Worm (Caenorhabditis elegans): ENCODE measurements around the gene aaim-1.
A peak's percentile ranks its signal among the peaks of the same experiment; 100 is the strongest.

Gene aaim-1

DNA sequence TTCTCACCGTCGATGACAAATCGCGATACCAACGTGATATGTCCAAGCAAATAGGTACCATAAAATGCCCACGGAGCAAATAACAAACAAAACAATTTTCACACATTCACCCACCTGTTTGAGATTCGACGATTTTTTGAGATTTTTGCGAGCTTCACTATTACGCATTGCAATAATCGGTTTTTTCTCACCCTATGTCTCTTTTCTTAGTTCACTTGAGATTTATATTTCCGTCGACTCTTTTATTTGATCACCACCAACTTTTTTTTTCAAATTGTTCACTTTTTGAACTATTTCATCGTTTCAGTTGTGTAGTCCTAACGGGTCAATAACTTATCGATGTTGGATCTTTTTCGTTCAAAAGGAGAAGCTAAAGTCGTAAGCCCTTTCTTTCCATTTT is 26.3 kb upstream of the aaim-1 start, which contains the start of gene fbxl-4:
Gene fbxl-4, plus strand, starts transcription at position 301 of the 400 bp plus-strand sequence.
- TF ChIP-seq ZK337.2 (GFP tag; IDR thresholded peaks at IDR 0.05) (no peak), F44E2.7 (GFP tag; IDR thresholded peaks at IDR 0.05) (no peak), nhr-41 (GFP tag; IDR thresholded peaks at IDR 0.05) (no peak), daf-12 (tag; optimal IDR thresholded peaks at IDR 0.05) (no peak), lin-13 (GFP tag; optimal IDR thresholded peaks at IDR 0.05) (no peak), nhr-25 (tag; optimal IDR thresholded peaks at IDR 0.05; ENCODE audit: borderline replicate concordance, insufficient read depth) (no peak), D1046.2 (GFP tag; IDR thresholded peaks at IDR 0.05) (no peak), zip-2 (tag; optimal IDR thresholded peaks at IDR 0.05) (no peak), nhr-28 (tag; optimal IDR thresholded peaks at IDR 0.05) (no peak), ceh-44 (GFP tag; IDR thresholded peaks at IDR 0.05) (no peak), zfp-2 (tag; optimal IDR thresholded peaks at IDR 0.05) (no peak), lin-39 (tag; optimal IDR thresholded peaks at IDR 0.05) (no peak), F49E8.2 (tag; optimal IDR thresholded peaks at IDR 0.05; ENCODE audit: borderline replicate concordance) (no peak), T26A8.4 (GFP tag; IDR thresholded peaks at IDR 0.05) (no peak), ctbp-1 (GFP tag; IDR thresholded peaks at IDR 0.05) (no peak)

DNA sequence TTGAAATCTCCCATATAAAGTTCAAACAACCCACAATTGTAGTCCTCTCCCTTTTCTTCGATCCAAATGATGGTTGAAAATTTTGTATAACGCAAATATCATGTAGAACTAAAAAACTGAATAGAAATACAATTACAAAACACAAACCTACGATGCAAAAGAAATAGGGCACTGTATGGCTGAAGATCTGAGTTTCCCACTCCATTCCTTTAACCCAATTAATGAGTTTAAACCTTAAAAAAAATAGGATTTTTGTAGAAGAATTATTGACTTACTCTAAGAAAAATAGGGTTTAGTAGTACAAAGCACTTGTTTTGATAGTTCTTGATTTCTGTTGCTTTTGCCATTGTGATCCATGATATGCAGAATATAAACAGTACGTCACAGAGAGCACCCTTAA is 21.2 kb upstream of the aaim-1 start:
- TF ChIP-seq unc-62 (GFP tag; optimal IDR thresholded peaks at IDR 0.05 in 1 of 2) (peak in 1 of 2 experiments; percentile 93), unc-62 (tag; optimal IDR thresholded peaks at IDR 0.05) (no peak), daf-16 (GFP tag; optimal IDR thresholded peaks at IDR 0.05) (no peak), daf-16 (tag; optimal IDR thresholded peaks at IDR 0.05) (no peak)

DNA sequence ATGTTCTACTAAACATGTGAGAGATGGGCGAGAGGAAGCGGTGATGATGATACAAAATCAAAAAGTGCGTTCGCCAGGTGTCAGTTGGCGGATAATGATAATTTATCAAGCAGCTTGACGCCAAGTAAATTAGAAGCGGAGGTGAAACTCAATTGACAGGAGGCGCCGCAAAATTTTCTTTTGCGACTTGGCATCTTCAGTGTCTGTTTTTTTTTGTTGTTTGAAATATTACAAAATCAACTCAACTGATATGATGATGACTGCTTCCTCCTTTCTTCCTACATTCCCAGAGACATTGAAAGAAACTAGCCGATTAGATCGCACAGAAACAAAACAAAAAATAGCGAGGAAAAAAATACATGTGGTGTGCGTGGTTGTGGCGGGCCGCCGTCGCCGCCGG is 13.8 kb upstream of the aaim-1 start:
- TF ChIP-seq rbr-2 (tag; optimal IDR thresholded peaks at IDR 0.05) (no peak), unc-62 (GFP tag; optimal IDR thresholded peaks at IDR 0.05 in 1 of 2) (peak in 1 of 2 experiments; percentile 95), unc-62 (tag; optimal IDR thresholded peaks at IDR 0.05) (no peak)

DNA sequence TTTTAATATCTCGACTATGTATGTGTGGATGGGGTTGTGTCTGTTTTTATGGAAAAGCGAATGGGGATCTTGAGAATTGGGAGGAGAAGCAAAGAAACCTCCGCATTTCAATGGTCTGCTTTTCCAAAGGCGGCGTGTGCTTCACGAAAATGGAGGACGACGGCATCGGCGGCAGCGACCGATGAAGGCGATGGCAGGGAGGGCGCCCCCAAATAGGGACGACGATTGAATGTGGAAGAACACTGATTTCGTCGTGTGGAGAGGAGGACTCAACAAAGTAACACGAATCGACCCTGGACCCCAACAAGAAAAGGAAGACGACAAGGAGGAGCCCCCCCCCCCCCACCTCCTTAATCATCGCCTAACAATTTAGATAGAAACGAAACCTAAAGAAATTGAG is 10.8 kb upstream of the aaim-1 start:
- TF ChIP-seq set-16 (GFP tag; IDR thresholded peaks at IDR 0.05) (peak; percentile 57), spr-1 (tag; optimal IDR thresholded peaks at IDR 0.05) (no peak), Y48G9A.11 (GFP tag; IDR thresholded peaks at IDR 0.05) (no peak)

DNA sequence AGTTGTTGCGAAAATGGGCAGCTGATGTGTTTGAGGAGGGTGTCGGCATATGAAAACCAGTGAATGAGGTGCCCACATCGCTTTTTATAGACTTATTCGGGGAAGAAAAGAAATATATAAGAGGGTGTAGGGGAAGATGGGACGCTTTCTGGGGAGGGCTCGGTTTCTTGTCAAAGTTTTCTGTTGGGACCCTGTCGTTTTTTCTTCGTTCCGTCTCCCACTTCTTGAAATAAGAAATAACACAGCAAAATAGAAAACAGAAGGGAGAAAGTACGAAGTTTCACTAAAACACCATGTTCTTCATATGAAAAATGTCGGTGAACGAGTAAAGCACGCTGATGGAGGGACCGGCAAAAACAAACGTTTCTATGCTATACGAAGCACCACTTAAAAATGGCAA is 7.4 kb upstream of the aaim-1 start, which contains the start of gene dop-3:
Gene dop-3, minus strand, starts transcription at position 101 of the 400 bp plus-strand sequence.
- TF ChIP-seq vab-7 (GFP tag; IDR thresholded peaks at IDR 0.05), result no peak
- TF ChIP-seq unc-62 (GFP tag; optimal IDR thresholded peaks at IDR 0.05 in 1 of 2), result peak in 1 of 2 experiments; percentile 71
- TF ChIP-seq unc-62 (tag; optimal IDR thresholded peaks at IDR 0.05), result no peak
- no peak for TF ChIP-seq D1046.2 (GFP tag; IDR thresholded peaks at IDR 0.05)

DNA sequence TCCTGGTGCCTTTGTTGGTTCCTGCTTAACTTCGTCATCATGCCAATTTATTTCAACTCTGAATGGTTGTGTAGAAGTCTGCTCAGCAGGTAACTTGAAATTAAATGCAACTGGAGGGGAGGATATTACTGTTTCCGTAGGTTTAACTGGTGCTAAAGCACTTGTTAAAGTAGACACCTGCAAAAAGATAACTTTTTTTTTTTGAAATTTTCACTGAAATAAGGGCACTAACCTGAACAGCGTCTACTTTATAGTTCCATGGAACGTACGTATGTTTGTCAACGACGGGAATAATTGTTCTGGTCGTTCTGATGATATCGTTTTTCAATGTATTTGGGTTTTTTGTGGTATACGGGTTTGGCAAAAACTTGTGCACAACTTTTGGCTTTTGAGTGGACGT is 1.7 kb downstream of the aaim-1 start:
- TF ChIP-seq gei-8 (GFP tag; optimal IDR thresholded peaks at IDR 0.05) (no peak), unc-62 (GFP tag; optimal IDR thresholded peaks at IDR 0.05 in 1 of 2) (peak in 1 of 2 experiments; percentile 98), unc-62 (tag; optimal IDR thresholded peaks at IDR 0.05) (no peak)

DNA sequence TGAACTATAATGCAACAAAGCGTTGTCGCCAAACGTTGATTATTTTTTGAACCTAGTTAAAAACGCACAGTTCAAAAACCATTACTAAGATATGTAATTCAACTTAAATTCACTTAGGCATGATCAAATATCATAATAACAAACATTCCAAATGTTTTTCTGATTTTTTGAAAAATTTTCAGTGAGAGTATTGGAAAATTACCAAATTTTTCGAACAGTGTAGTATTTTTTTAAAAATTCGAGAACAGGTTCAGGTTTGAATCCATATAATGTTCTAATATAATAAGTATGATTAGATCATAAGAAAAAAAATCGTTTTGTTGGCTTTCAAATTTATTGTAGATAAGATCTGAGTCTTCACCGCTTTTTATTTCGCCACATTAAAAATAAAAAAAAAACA is 8.6 kb downstream of the aaim-1 start:
- TF ChIP-seq aha-1 (tag) (peak; percentile 97), rbr-2 (tag; optimal IDR thresholded peaks at IDR 0.05) (no peak)

DNA sequence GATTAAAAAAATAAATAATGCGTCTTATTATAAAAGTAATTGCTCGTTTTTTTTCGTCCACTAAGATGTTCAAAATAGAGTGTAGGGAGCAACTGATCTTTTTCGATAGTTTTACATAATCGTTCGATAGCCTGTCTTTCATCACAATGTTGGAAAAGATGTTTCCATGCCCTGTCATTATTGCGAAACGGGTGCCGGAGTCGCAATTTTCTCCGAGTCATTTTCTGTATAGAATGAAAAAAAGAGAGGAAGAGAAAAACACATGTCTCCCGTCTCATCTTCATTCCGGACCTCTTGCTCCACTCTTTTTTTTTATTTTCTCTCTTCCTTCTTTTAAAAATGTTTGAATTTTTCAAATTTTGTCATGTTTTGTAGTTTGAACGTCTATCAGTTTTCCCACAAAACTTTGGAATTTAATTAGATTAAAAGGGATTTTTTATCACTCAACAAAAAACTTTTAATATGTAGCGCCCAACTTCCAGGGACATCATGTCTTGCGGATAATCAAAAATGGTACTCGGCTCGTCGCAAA is 9.4 kb downstream of the aaim-1 start, which contains the start of gene svh-2:
Gene svh-2, plus strand, starts transcription at position 482 of the 532 bp plus-strand sequence.
- TF ChIP-seq hlh-30 (tag; optimal IDR thresholded peaks at IDR 0.05; ENCODE audit: insufficient read depth) (peak; percentile 1), egl-43 (GFP tag; IDR thresholded peaks at IDR 0.05) (no peak), F26F4.8 (GFP tag; conservative IDR thresholded peaks at IDR 0.05) (no peak), unc-62 (GFP tag; optimal IDR thresholded peaks at IDR 0.05 in 1 of 2) (peak in 1 of 2 experiments; percentile 98), unc-62 (tag; optimal IDR thresholded peaks at IDR 0.05) (no peak), lin-38 (GFP tag; IDR thresholded peaks at IDR 0.05) (no peak), aha-1 (tag) (peak; percentile 44), nhr-77 (tag; optimal IDR thresholded peaks at IDR 0.05) (no peak), ceh-82 (tag; optimal IDR thresholded peaks at IDR 0.05) (no peak), lin-39 (tag; optimal IDR thresholded peaks at IDR 0.05) (no peak), nhr-76 (tag; optimal IDR thresholded peaks at IDR 0.05) (no peak), hif-1 (tag; optimal IDR thresholded peaks at IDR 0.05) (no peak), daf-19 (GFP tag; conservative IDR thresholded peaks at IDR 0.05) (no peak)

All from whole organism, L4 larva.